Worm (Caenorhabditis elegans) whole organism, young adult: Measurements from ENCODE around the gene cyn-8.
A peak's percentile ranks its signal among the peaks of the same experiment; 100 is the strongest.

ENCODE experiments used
- B0261.1 ChIP-seq: sonication (generic microtip); optimal IDR thresholded peaks from 2 replicates; lab custom pipeline; 2016; ENCODE audit warnings: mild to moderate bottlenecking, missing genetic modification characterization, moderate library complexity, missing compliant biosample characterization
- F23B12.7 ChIP-seq: sonication (generic microtip); optimal IDR thresholded peaks from 2 replicates; lab custom pipeline; 2017; ENCODE audit warnings: missing genetic modification characterization, mild to moderate bottlenecking, missing compliant biosample characterization, antibody characterized with exemption, moderate library complexity; ENCODE audit not compliant: insufficient read depth
- F37B4.10 ChIP-seq: fragments of 200-800 bp; sonication (Bioruptor generic); IDR thresholded peaks from 2 replicates; pipeline ENCODE4 v1.3.6; 2022; ENCODE audit warnings: missing genetic modification characterization, missing compliant biosample characterization
- F57A8.1 ChIP-seq: fragments of 200-800 bp; sonication (Bioruptor generic); optimal IDR thresholded peaks from 2 replicates; lab custom pipeline; 2018; ENCODE audit warnings: mild to moderate bottlenecking, missing genetic modification characterization, moderate library complexity, missing compliant biosample characterization
- F57C9.4 ChIP-seq: sonication (generic microtip); optimal IDR thresholded peaks from 2 replicates; lab custom pipeline; 2017; ENCODE audit warnings: mild to moderate bottlenecking, missing genetic modification characterization, missing compliant biosample characterization
- K12H6.12 ChIP-seq: fragments of 200-800 bp; sonication (Bioruptor generic); optimal IDR thresholded peaks from 2 replicates; lab custom pipeline; 2018; ENCODE audit warnings: mild to moderate bottlenecking, missing genetic modification characterization, missing compliant biosample characterization
- Y53G8AR.9 ChIP-seq: fragments of 200-800 bp; sonication (Bioruptor generic); conservative IDR thresholded peaks from 2 replicates; pipeline ENCODE4 v1.3.6; 2022; ENCODE audit warnings: missing genetic modification reagents, missing genetic modification characterization, missing compliant biosample characterization
- ZK185.1 ChIP-seq: sonication (generic microtip); optimal IDR thresholded peaks from 2 replicates; lab custom pipeline; 2016; ENCODE audit warnings: mild to moderate bottlenecking, missing genetic modification characterization, missing compliant biosample characterization; ENCODE audit not compliant: poor library complexity, severe bottlenecking
- aptf-2 ChIP-seq: fragments of 200-800 bp; sonication (Bioruptor generic); conservative IDR thresholded peaks from 2 replicates; pipeline ENCODE4 v1.3.6; 2022; ENCODE audit warnings: missing genetic modification reagents, missing genetic modification characterization, missing compliant biosample characterization
- attf-3 ChIP-seq: fragments of 200-800 bp; sonication (Bioruptor generic); conservative IDR thresholded peaks from 2 replicates; pipeline ENCODE4 v1.3.6; 2022; ENCODE audit warnings: missing genetic modification reagents, missing genetic modification characterization, missing compliant biosample characterization
- attf-6 ChIP-seq: fragments of 200-800 bp; sonication (Bioruptor generic); IDR thresholded peaks from 2 replicates; pipeline ENCODE4 v1.3.6; 2022; ENCODE audit warnings: missing genetic modification reagents, missing genetic modification characterization, missing compliant biosample characterization
- ceh-79 ChIP-seq: sonication (generic microtip); optimal IDR thresholded peaks from 2 replicates; lab custom pipeline; 2017; ENCODE audit warnings: mild to moderate bottlenecking, missing genetic modification characterization, missing compliant biosample characterization
- ceh-91 ChIP-seq: fragments of 200-800 bp; sonication (Bioruptor generic); IDR thresholded peaks from 2 replicates; pipeline ENCODE4 v1.3.6; 2022; ENCODE audit warnings: missing genetic modification reagents, missing genetic modification characterization, missing compliant biosample characterization
- chd-7 ChIP-seq: sonication (generic microtip); optimal IDR thresholded peaks from 2 replicates; lab custom pipeline; 2016; ENCODE audit warnings: mild to moderate bottlenecking, missing genetic modification characterization, moderate library complexity, missing compliant biosample characterization
- die-1 ChIP-seq: sonication (generic microtip); optimal IDR thresholded peaks from 2 replicates; lab custom pipeline; 2016; ENCODE audit warnings: missing genotype, mild to moderate bottlenecking, missing genetic modification characterization, missing compliant biosample characterization
- efl-1 ChIP-seq: fragments of 150-350 bp; optimal IDR thresholded peaks from 2 replicates; lab custom pipeline; 2014; ENCODE audit warnings: missing biosample characterization, missing genetic modification reagents, missing genetic modification characterization
- egl-18 ChIP-seq: fragments of 200-800 bp; sonication (Bioruptor generic); IDR thresholded peaks from 2 replicates; pipeline ENCODE4 v1.3.6; 2022; ENCODE audit warnings: missing genetic modification reagents, missing genetic modification characterization, missing compliant biosample characterization
- egl-44 ChIP-seq: fragments of 200-800 bp; sonication (Bioruptor generic); IDR thresholded peaks from 2 replicates; pipeline ENCODE4 v1.3.6; 2022; ENCODE audit warnings: missing genetic modification reagents, missing genetic modification characterization, missing compliant biosample characterization
- hlh-12 ChIP-seq: sonication (generic microtip); optimal IDR thresholded peaks from 2 replicates; lab custom pipeline; 2016; ENCODE audit warnings: missing genetic modification characterization, missing compliant biosample characterization
- hlh-26 ChIP-seq: fragments of 200-800 bp; sonication (Bioruptor generic); conservative IDR thresholded peaks from 2 replicates; pipeline ENCODE4 v1.3.6; 2022; ENCODE audit warnings: missing genetic modification reagents, missing genetic modification characterization, missing compliant biosample characterization
- lag-1 ChIP-seq: fragments of 200-800 bp; sonication (Bioruptor generic); IDR thresholded peaks from 2 replicates; pipeline ENCODE4 v1.3.6; 2022; ENCODE audit warnings: missing genetic modification reagents, missing genetic modification characterization, missing compliant biosample characterization
- let-526 ChIP-seq: fragments of 200-800 bp; sonication (Bioruptor generic); IDR thresholded peaks from 2 replicates; pipeline ENCODE4 v1.3.6; 2022; ENCODE audit warnings: missing genetic modification reagents, missing genetic modification characterization, missing compliant biosample characterization
- lin-26 ChIP-seq: fragments of 200-800 bp; sonication (Bioruptor generic); IDR thresholded peaks from 2 replicates; pipeline ENCODE4 v1.3.6; 2022; ENCODE audit warnings: missing genetic modification reagents, missing genetic modification characterization, missing compliant biosample characterization
- lin-40 ChIP-seq: sonication (generic microtip); optimal IDR thresholded peaks from 2 replicates; lab custom pipeline; 2016; ENCODE audit warnings: missing genetic modification characterization, mild to moderate bottlenecking, missing compliant biosample characterization, missing genotype, missing genetic modification reagents
- madf-3 ChIP-seq: fragments of 200-800 bp; sonication (Bioruptor generic); IDR thresholded peaks from 2 replicates; pipeline ENCODE4 v1.3.6; 2022; ENCODE audit warnings: missing genetic modification reagents, missing genetic modification characterization, missing compliant biosample characterization
- mel-28 ChIP-seq: sonication (generic microtip); optimal IDR thresholded peaks from 2 replicates; lab custom pipeline; 2016; ENCODE audit warnings: borderline replicate concordance, mild to moderate bottlenecking, missing genetic modification characterization, missing compliant biosample characterization
- nfya-1 ChIP-seq: sonication (generic microtip); optimal IDR thresholded peaks from 2 replicates; lab custom pipeline; 2017; ENCODE audit warnings: antibody characterized with exemption, missing compliant biosample characterization, missing genetic modification characterization, borderline replicate concordance; ENCODE audit not compliant: insufficient read depth
- nfyb-1 ChIP-seq: fragments of 200-800 bp; sonication (Bioruptor generic); IDR thresholded peaks from 2 replicates; pipeline ENCODE4 v1.3.6; 2022; ENCODE audit warnings: missing genetic modification reagents, missing genetic modification characterization, missing compliant biosample characterization
- nhr-179 ChIP-seq: sonication (generic microtip); optimal IDR thresholded peaks from 2 replicates; lab custom pipeline; 2016; ENCODE audit warnings: mild to moderate bottlenecking, missing genetic modification characterization, missing compliant biosample characterization
- nhr-80 ChIP-seq: sonication (generic microtip); optimal IDR thresholded peaks from 2 replicates; lab custom pipeline; 2016; ENCODE audit warnings: missing genetic modification characterization, missing compliant biosample characterization
- nhr-90 ChIP-seq: sonication (generic microtip); optimal IDR thresholded peaks from 2 replicates; lab custom pipeline; 2016; ENCODE audit warnings: missing genotype, mild to moderate bottlenecking, missing genetic modification characterization, missing compliant biosample characterization
- rpc-1 ChIP-seq, 2 experiments: fragments of 150-350 bp in 1 of 2; sonication (generic microtip) in 1 of 2; optimal IDR thresholded peaks; 2 replicates each; lab custom pipeline; 2014 to 2018; ENCODE audit warnings: missing biosample characterization in 1 of 2, missing genetic modification characterization in 1 of 2, missing genetic modification reagents in 1 of 2, missing genotype in 1 of 2
- sdz-38 ChIP-seq: sonication (generic microtip); optimal IDR thresholded peaks from 2 replicates; lab custom pipeline; 2016; ENCODE audit warnings: missing genotype, missing genetic modification characterization, missing compliant biosample characterization
- snpc-1.1 ChIP-seq: sonication (generic microtip); optimal IDR thresholded peaks from 2 replicates; lab custom pipeline; 2017; ENCODE audit warnings: missing genetic modification characterization, mild to moderate bottlenecking, missing compliant biosample characterization, antibody characterized with exemption, moderate library complexity, missing genotype, missing genetic modification reagents; ENCODE audit not compliant: insufficient read depth
- snpc-1.3 ChIP-seq: sonication (generic microtip); optimal IDR thresholded peaks from 2 replicates; lab custom pipeline; 2017; ENCODE audit warnings: missing genetic modification characterization, mild to moderate bottlenecking, missing compliant biosample characterization, antibody characterized with exemption, moderate library complexity, missing genotype, missing genetic modification reagents; ENCODE audit not compliant: insufficient read depth
- somi-1 ChIP-seq: fragments of 200-800 bp; sonication (Bioruptor generic); optimal IDR thresholded peaks from 2 replicates; lab custom pipeline; 2018; ENCODE audit warnings: mild to moderate bottlenecking, missing genetic modification characterization, missing compliant biosample characterization
- tbp1 ChIP-seq: fragments of 200-800 bp; sonication (Bioruptor generic); optimal IDR thresholded peaks from 2 replicates; lab custom pipeline; 2018; ENCODE audit warnings: mild to moderate bottlenecking, missing genetic modification characterization, missing compliant biosample characterization
- unc-130 ChIP-seq: sonication (generic microtip); optimal IDR thresholded peaks from 2 replicates; lab custom pipeline; 2016; ENCODE audit warnings: missing genetic modification reagents, missing genetic modification characterization, missing compliant biosample characterization
- ztf-18 ChIP-seq: sonication (generic microtip); optimal IDR thresholded peaks from 2 replicates; lab custom pipeline; 2016; ENCODE audit warnings: missing genotype, mild to moderate bottlenecking, missing genetic modification characterization, missing compliant biosample characterization
- ztf-26 ChIP-seq: sonication (generic microtip); optimal IDR thresholded peaks from 2 replicates; lab custom pipeline; 2017; ENCODE audit warnings: missing genetic modification characterization, missing compliant biosample characterization
- ztf-3 ChIP-seq: fragments of 200-800 bp; sonication (Bioruptor generic); optimal IDR thresholded peaks from 2 replicates; lab custom pipeline; 2018; ENCODE audit warnings: mild to moderate bottlenecking, missing genetic modification characterization, missing compliant biosample characterization

The cyn-8 gene

ce11 chrX:8945011-8945410 lies 33.9 kb downstream of the cyn-8 start (continued):
- TF ChIP-seq F23B12.7 (peak; percentile 30), sdz-38 (tag; lab: Kevin White, UChicago) (no peak), B0261.1 (peak; percentile 77), Y53G8AR.9 (GFP tag; lab: Robert Waterston, UW) (no peak), F57A8.1 (GFP tag; lab: Kevin White, UChicago) (no peak), ztf-18 (tag; lab: Kevin White, UChicago) (peak; percentile 3), ceh-91 (GFP tag; lab: Robert Waterston, UW) (no peak)

ce11 chrX:8950507-8951028 lies 39.5 kb downstream of the cyn-8 start, which contains the start of gene trk-1:
trk-1 (minus strand) TSS chrX:8950978.
- TF ChIP-seq chd-7 (no peak), nfya-1 (tag; lab: Kevin White, UChicago) (no peak), egl-18 (no peak), somi-1 (GFP tag; lab: Kevin White, UChicago) (no peak), egl-44 (GFP tag; lab: Robert Waterston, UW) (no peak), ZK185.1 (tag; lab: Kevin White, UChicago) (no peak), F57A8.1 (GFP tag; lab: Kevin White, UChicago) (no peak), mel-28 (tag; lab: Kevin White, UChicago) (no peak), lag-1 (no peak), madf-3 (GFP tag; lab: Robert Waterston, UW) (no peak), nfyb-1 (no peak), aptf-2 (GFP tag; lab: Robert Waterston, UW) (no peak), ztf-26 (no peak), nhr-80 (no peak), F37B4.10 (no peak), lin-26 (no peak), lin-40 (tag; lab: Kevin White, UChicago) (no peak), F23B12.7 (no peak), nhr-179 (tag; lab: Kevin White, UChicago) (no peak)

ce11 chrX:8952007-8952406 lies 40.9 kb downstream of the cyn-8 start:
- TF ChIP-seq F57C9.4 (tag; lab: Kevin White, UChicago) (no peak), K12H6.12 (tag; lab: Kevin White, UChicago) (peak; percentile 54)
- TF ChIP-seq, all 124 proteins: peak for 1

- no peak for TF ChIP-seq nhr-80
- TF ChIP-seq, all 124 proteins: peak for 0
These were observed 41.9 kb downstream of the cyn-8 start for ce11 chrX:8953011-8953410.

ce11 chrX:8955808-8956207 lies 44.7 kb downstream of the cyn-8 start:
- TF ChIP-seq ceh-79 (tag; lab: Kevin White, UChicago) (no peak), nhr-90 (tag; lab: Kevin White, UChicago) (no peak), efl-1 (GFP tag; lab: Kevin White, UChicago) (no peak), ztf-3 (GFP tag; lab: Kevin White, UChicago) (no peak), hlh-26 (GFP tag; lab: Robert Waterston, UW) (no peak), attf-3 (GFP tag; lab: Robert Waterston, UW) (no peak), hlh-12 (tag; lab: Kevin White, UChicago) (no peak), F37B4.10 (no peak), nhr-179 (tag; lab: Kevin White, UChicago) (no peak), rpc-1 (optimal IDR thresholded peaks at IDR 0.05; lab: Kevin White, UChicago) (peak; percentile 70), rpc-1 (tag; optimal IDR thresholded peaks at IDR 0.05; lab: Kevin White, UChicago) (peak; percentile 77), tbp1 (GFP tag; lab: Kevin White, UChicago) (peak; percentile 84), snpc-1.1 (tag; lab: Kevin White, UChicago) (no peak), egl-18 (no peak), attf-6 (GFP tag; lab: Robert Waterston, UW) (no peak), B0261.1 (peak; percentile 65), let-526 (no peak), nhr-80 (no peak), somi-1 (GFP tag; lab: Kevin White, UChicago) (no peak), die-1 (tag; lab: Kevin White, UChicago) (peak; percentile 22), snpc-1.3 (tag; lab: Kevin White, UChicago) (no peak), unc-130 (GFP tag; lab: Kevin White, UChicago) (no peak), ztf-18 (tag; lab: Kevin White, UChicago) (peak; percentile 29)
